Worm (Caenorhabditis elegans): ENCODE measurements around the gene K12H6.12.

DNA sequence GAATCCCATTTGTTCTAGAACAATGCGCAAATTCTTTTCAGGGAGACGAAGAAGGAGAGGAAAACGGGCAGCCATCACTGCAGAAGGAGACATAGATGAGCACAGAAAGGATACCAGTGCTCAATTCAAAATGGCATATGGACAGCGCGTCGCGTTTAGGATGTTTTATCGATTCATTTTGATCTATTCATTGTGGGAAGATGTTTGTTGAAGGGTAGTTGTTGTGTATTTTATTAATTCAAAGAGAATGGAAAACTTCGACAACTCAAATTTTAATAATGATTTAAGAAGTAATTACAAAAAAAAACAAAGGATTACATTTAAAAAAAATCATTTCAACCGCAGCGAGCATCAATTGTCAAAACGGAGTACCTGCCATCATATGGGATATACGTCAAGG is 35.8 kb upstream of the K12H6.12 start, which contains the start of gene sdz-10:
- no peak for TF ChIP-seq ceh-83 (GFP tag; optimal IDR thresholded peaks at IDR 0.05)
- no peak for TF ChIP-seq ces-1 (GFP tag; optimal IDR thresholded peaks at IDR 0.05)
- no peak for TF ChIP-seq nhr-237 (tag; optimal IDR thresholded peaks at IDR 0.05)
- TF ChIP-seq sptf-1 (tag; optimal IDR thresholded peaks at IDR 0.05): no peak
- no peak for TF ChIP-seq snpc-4 (tag; optimal IDR thresholded peaks at IDR 0.05)
- no peak for TF ChIP-seq nhr-12 (tag; optimal IDR thresholded peaks at IDR 0.05)

Data from whole organism, mixed stage, embryonic.